Worm (Caenorhabditis elegans) whole organism, young adult: ENCODE data around the gene lst-6.

Experiments
- repo-1 ChIP-seq: sonication (generic microtip); optimal IDR thresholded peaks from 2 replicates; lab custom pipeline; 2017; ENCODE audit warnings: mild to moderate bottlenecking, missing genetic modification characterization, missing compliant biosample characterization
- sdz-38 ChIP-seq: sonication (generic microtip); optimal IDR thresholded peaks from 2 replicates; lab custom pipeline; 2016; ENCODE audit warnings: missing genotype, missing genetic modification characterization, missing compliant biosample characterization

- no peak for TF ChIP-seq sdz-38 (tag; lab: Kevin White, UChicago)
- no peak for TF ChIP-seq repo-1 (tag; lab: Kevin White, UChicago)
Observed at ce11 chrII:6965573-6965972, 56.7 kb downstream of the lst-6 start, which contains the start of gene tra-2.
